Worm (Caenorhabditis elegans): ENCODE results near the gene tub-1.

tub-1 gene

ce11 chrII:8190455-8190854, 33.7 kb upstream of the tub-1 start, which contains the start of gene T05C12.8:
Gene T05C12.8, minus strand, starts transcription at chrII:8190555.
- no peak for TF ChIP-seq fkh-10 (GFP tag; optimal IDR thresholded peaks at IDR 0.05)
- TF ChIP-seq ceh-16 (tag; optimal IDR thresholded peaks at IDR 0.05), result no peak
- no peak for TF ChIP-seq pqm-1 (tag; optimal IDR thresholded peaks at IDR 0.05)
- no peak for TF ChIP-seq mdl-1 (tag; optimal IDR thresholded peaks at IDR 0.05)
- no peak for TF ChIP-seq ztf-4 (tag; optimal IDR thresholded peaks at IDR 0.05)
- TF ChIP-seq fkh-2 (tag; optimal IDR thresholded peaks at IDR 0.05), result no peak
- no peak for TF ChIP-seq R02D3.7 (tag; optimal IDR thresholded peaks at IDR 0.05)
- TF ChIP-seq ama-1 (optimal IDR thresholded peaks at IDR 0.05), result no peak
- no peak for TF ChIP-seq daf-12 (tag; optimal IDR thresholded peaks at IDR 0.05)
- TF ChIP-seq aly-2 (tag; optimal IDR thresholded peaks at IDR 0.05), result no peak
- TF ChIP-seq ceh-28 (tag; optimal IDR thresholded peaks at IDR 0.05), result no peak
- no peak for TF ChIP-seq fos-1 (tag; optimal IDR thresholded peaks at IDR 0.05)
- no peak for TF ChIP-seq mml-1 (tag; optimal IDR thresholded peaks at IDR 0.05)
- TF ChIP-seq ceh-82 (tag; optimal IDR thresholded peaks at IDR 0.05), result no peak
- no peak for TF ChIP-seq lsy-12 (tag; optimal IDR thresholded peaks at IDR 0.05)

ce11 chrII:8187516-8187915, 30.8 kb upstream of the tub-1 start:
- peak; percentile 24 for TF ChIP-seq nhr-25 (tag; optimal IDR thresholded peaks at IDR 0.05)
- no peak for TF ChIP-seq egl-5 (tag; optimal IDR thresholded peaks at IDR 0.05)
- TF ChIP-seq nhr-12 (tag; optimal IDR thresholded peaks at IDR 0.05), result no peak

- TF ChIP-seq unc-39 (tag; optimal IDR thresholded peaks at IDR 0.05) (no peak), ztf-4 (tag; optimal IDR thresholded peaks at IDR 0.05) (no peak), daf-12 (tag; optimal IDR thresholded peaks at IDR 0.05) (peak; percentile 30), ceh-28 (tag; optimal IDR thresholded peaks at IDR 0.05) (peak; percentile 94), nhr-11 (tag; optimal IDR thresholded peaks at IDR 0.05) (peak; percentile 92), unc-62 (GFP tag; optimal IDR thresholded peaks at IDR 0.05) (peak; percentile 86), nfya-1 (tag; optimal IDR thresholded peaks at IDR 0.05; ENCODE audit: insufficient read depth) (peak; percentile 99), nhr-12 (tag; optimal IDR thresholded peaks at IDR 0.05) (no peak), nhr-237 (tag; optimal IDR thresholded peaks at IDR 0.05) (no peak), snpc-4 (tag; optimal IDR thresholded peaks at IDR 0.05) (peak; percentile 86), zag-1 (tag; optimal IDR thresholded peaks at IDR 0.05) (peak; percentile 81), ceh-82 (tag; optimal IDR thresholded peaks at IDR 0.05) (peak; percentile 96), pqm-1 (tag; optimal IDR thresholded peaks at IDR 0.05) (peak; percentile 92), ZK546.5 (tag; optimal IDR thresholded peaks at IDR 0.05) (peak; percentile 52), nhr-76 (tag; optimal IDR thresholded peaks at IDR 0.05) (peak; percentile 35), elt-3 (tag; optimal IDR thresholded peaks at IDR 0.05) (peak in 2 of 3 experiments; percentile 20 to 79), lin-39 (tag; optimal IDR thresholded peaks at IDR 0.05) (peak; percentile 96), egl-27 (tag; optimal IDR thresholded peaks at IDR 0.05) (peak; percentile 29), nhr-28 (tag; optimal IDR thresholded peaks at IDR 0.05) (peak; percentile 62), fkh-2 (tag; optimal IDR thresholded peaks at IDR 0.05) (no peak), mml-1 (tag; optimal IDR thresholded peaks at IDR 0.05) (no peak), mdl-1 (tag; optimal IDR thresholded peaks at IDR 0.05) (peak; percentile 62), fos-1 (tag; optimal IDR thresholded peaks at IDR 0.05) (peak; percentile 20), ceh-9 (tag; optimal IDR thresholded peaks at IDR 0.05) (no peak), nhr-67 (tag; optimal IDR thresholded peaks at IDR 0.05) (no peak), sea-2 (GFP tag; optimal IDR thresholded peaks at IDR 0.05) (no peak), nhr-23 (tag; optimal IDR thresholded peaks at IDR 0.05) (peak; percentile 99), nhr-43 (tag; optimal IDR thresholded peaks at IDR 0.05; ENCODE audit: poor library complexity, severe bottlenecking) (peak; percentile 98), ama-1 (optimal IDR thresholded peaks at IDR 0.05) (peak; percentile 77), pha-4 (tag; optimal IDR thresholded peaks at IDR 0.05) (peak; percentile 99), lsy-12 (tag; optimal IDR thresholded peaks at IDR 0.05) (peak; percentile 96), ztf-11 (tag; optimal IDR thresholded peaks at IDR 0.05) (no peak), nhr-25 (tag; optimal IDR thresholded peaks at IDR 0.05) (peak; percentile 94), jun-1 (tag; optimal IDR thresholded peaks at IDR 0.05) (peak; percentile 95), hmg-11 (tag; optimal IDR thresholded peaks at IDR 0.05) (peak; percentile 96), elt-2 (tag; optimal IDR thresholded peaks at IDR 0.05) (peak; percentile 80), skn-1 (tag; optimal IDR thresholded peaks at IDR 0.05) (peak; percentile 96), elt-1 (tag; optimal IDR thresholded peaks at IDR 0.05) (peak; percentile 86), eor-1 (tag; optimal IDR thresholded peaks at IDR 0.05) (no peak), fkh-10 (GFP tag; optimal IDR thresholded peaks at IDR 0.05) (peak; percentile 91), tbx-2 (tag; optimal IDR thresholded peaks at IDR 0.05) (peak; percentile 91), R02D3.7 (tag; optimal IDR thresholded peaks at IDR 0.05) (peak; percentile 95), nhr-77 (tag; optimal IDR thresholded peaks at IDR 0.05) (peak; percentile 93), lin-15B (tag; optimal IDR thresholded peaks at IDR 0.05) (peak; percentile 99), egl-5 (tag; optimal IDR thresholded peaks at IDR 0.05) (peak; percentile 98), ceh-16 (tag; optimal IDR thresholded peaks at IDR 0.05) (peak; percentile 48), aly-2 (tag; optimal IDR thresholded peaks at IDR 0.05) (peak; percentile 91)
Observed at ce11 chrII:8185016-8185493, 28.3 kb upstream of the tub-1 start, which contains the start of the genes mig-5 and cct-1. Gene mig-5, minus strand, starts transcription at chrII:8185023. Gene cct-1, plus strand, starts transcription at chrII:8185443.

Data from whole organism, L3 larva.